Fruit fly (Drosophila melanogaster): ENCODE measurements around the gene CG5390.

The CG5390 gene

dm6 chr2L:10331066-10331847 lies 24.9 kb upstream of the CG5390 start, which contains the start of the genes Schip1 and Cox10:
Schip1 (minus strand) TSS chr2L:10331116.
Cox10 (plus strand) TSS chr2L:10331471.
- no peak for TF ChIP-seq CG15710 (tag; optimal IDR thresholded peaks at IDR 0.05)
- TF ChIP-seq CG9948 (tag; optimal IDR thresholded peaks at IDR 0.05) = no peak
- TF ChIP-seq rn (GFP tag; IDR thresholded peaks at IDR 0.05) = no peak
- TF ChIP-seq CG13204 (GFP tag; optimal IDR thresholded peaks at IDR 0.05) = no peak
- TF ChIP-seq CG34367 (tag; optimal IDR thresholded peaks at IDR 0.05) = no peak
- no peak for TF ChIP-seq fd96Ca (GFP tag; IDR thresholded peaks at IDR 0.05)
- no peak for TF ChIP-seq gl (tag; optimal IDR thresholded peaks at IDR 0.05)

DNA sequence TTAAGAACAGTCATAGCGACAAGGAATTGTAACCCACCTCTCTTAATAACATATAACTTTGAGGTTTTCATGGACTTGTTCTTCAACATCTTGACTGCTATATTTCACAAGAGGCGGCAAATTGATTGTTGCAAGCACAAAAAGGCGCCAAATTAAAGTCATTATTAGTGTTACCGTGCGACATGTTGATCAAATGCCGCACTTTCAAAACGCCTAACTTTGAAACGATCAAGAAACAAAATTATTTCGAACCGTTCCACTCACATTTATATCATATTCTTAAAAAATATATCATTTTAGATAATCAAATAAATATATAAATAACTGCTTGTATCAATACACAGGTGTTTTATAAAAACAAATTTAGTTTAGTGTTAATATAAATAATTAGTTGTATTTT lies 21.4 kb upstream of the CG5390 start, which contains the start of gene RnrL:
RnrL (minus strand) TSS at position 154 of the 400 bp plus-strand sequence.
- TF ChIP-seq EcR (GFP tag; optimal IDR thresholded peaks at IDR 0.05) = no peak
- no peak for TF ChIP-seq CG8301 (tag; optimal IDR thresholded peaks at IDR 0.05)
- TF ChIP-seq CG12605 (GFP tag; IDR thresholded peaks at IDR 0.05) = no peak
- TF ChIP-seq CG4496 (GFP tag; IDR thresholded peaks at IDR 0.05) = no peak
- no peak for TF ChIP-seq CG8159 (tag; optimal IDR thresholded peaks at IDR 0.05)
- TF ChIP-seq gl (tag; optimal IDR thresholded peaks at IDR 0.05) = no peak
- no peak for TF ChIP-seq CG13204 (GFP tag; optimal IDR thresholded peaks at IDR 0.05)
- no peak for TF ChIP-seq Snoo (tag; optimal IDR thresholded peaks at IDR 0.05)
- TF ChIP-seq CG14655 (GFP tag; optimal IDR thresholded peaks at IDR 0.05) = no peak
- TF ChIP-seq CG34367 (tag; optimal IDR thresholded peaks at IDR 0.05) = no peak
- no peak for TF ChIP-seq fd96Ca (GFP tag; IDR thresholded peaks at IDR 0.05)
- no peak for TF ChIP-seq rn (GFP tag; IDR thresholded peaks at IDR 0.05)
- TF ChIP-seq CG17806 (tag; optimal IDR thresholded peaks at IDR 0.05) = no peak

- TF ChIP-seq rn (GFP tag; IDR thresholded peaks at IDR 0.05) (no peak), D1 (tag; optimal IDR thresholded peaks at IDR 0.05) (no peak), CG9948 (tag; optimal IDR thresholded peaks at IDR 0.05) (no peak), fd96Ca (GFP tag; IDR thresholded peaks at IDR 0.05) (no peak), CG12605 (GFP tag; IDR thresholded peaks at IDR 0.05) (no peak), gl (tag; optimal IDR thresholded peaks at IDR 0.05) (no peak), CG32121 (GFP tag; IDR thresholded peaks at IDR 0.05) (no peak)
These were observed 16.5 kb upstream of the CG5390 start, which contains the start of gene CG5381 for dm6 chr2L:10322773-10323487. CG5381 (minus strand) TSS chr2L:10323102.

dm6 chr2L:10322176-10322575 lies 15.8 kb upstream of the CG5390 start, which contains the start of gene CG4995:
CG4995 (plus strand) TSS chr2L:10322476.
- TF ChIP-seq D1 (tag; optimal IDR thresholded peaks at IDR 0.05) = no peak

DNA sequence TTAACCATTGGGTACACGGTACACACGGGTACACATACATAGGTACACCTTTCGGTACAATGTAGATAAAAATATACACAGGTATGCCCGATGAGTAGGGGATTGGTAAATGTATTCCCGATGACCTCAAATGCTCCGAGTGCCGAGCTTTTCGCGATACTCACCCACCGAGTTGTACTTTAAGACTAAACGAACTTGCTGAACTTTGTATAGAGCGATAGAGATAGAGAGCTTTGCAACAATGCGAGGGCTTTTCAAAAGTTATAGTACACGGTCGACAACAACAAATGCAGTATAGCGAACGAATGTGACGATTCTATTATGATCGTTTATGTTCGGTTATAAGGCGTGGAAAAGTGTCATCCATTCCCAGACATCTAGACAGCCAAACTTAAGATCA lies 15.2 kb upstream of the CG5390 start:
- TF ChIP-seq CG8301 (tag; optimal IDR thresholded peaks at IDR 0.05) (no peak), CG14655 (GFP tag; optimal IDR thresholded peaks at IDR 0.05) (no peak), CG13204 (GFP tag; optimal IDR thresholded peaks at IDR 0.05) (no peak), CG17806 (tag; optimal IDR thresholded peaks at IDR 0.05) (no peak), CG12605 (GFP tag; IDR thresholded peaks at IDR 0.05) (no peak), CG32121 (GFP tag; IDR thresholded peaks at IDR 0.05) (peak; percentile 51; the same call in 1 of the 2 replicates), Snoo (tag; optimal IDR thresholded peaks at IDR 0.05) (no peak), Pif1B (GFP tag; optimal IDR thresholded peaks at IDR 0.05) (no peak), CG8159 (tag; optimal IDR thresholded peaks at IDR 0.05) (no peak), CG10348 (GFP tag; IDR thresholded peaks at IDR 0.05) (no peak), CG9948 (tag; optimal IDR thresholded peaks at IDR 0.05) (no peak), gl (tag; optimal IDR thresholded peaks at IDR 0.05) (peak; percentile 42), EcR (GFP tag; optimal IDR thresholded peaks at IDR 0.05) (peak; percentile 90), D1 (tag; optimal IDR thresholded peaks at IDR 0.05) (no peak), CG34367 (tag; optimal IDR thresholded peaks at IDR 0.05) (no peak), CG4496 (GFP tag; IDR thresholded peaks at IDR 0.05) (no peak), Ets98B (GFP tag; IDR thresholded peaks at IDR 0.05) (no peak; the same call in 1 of the 2 replicates)

- TF ChIP-seq Pif1A (GFP tag; optimal IDR thresholded peaks at IDR 0.05) (no peak), CG14655 (GFP tag; optimal IDR thresholded peaks at IDR 0.05) (no peak), CG13204 (GFP tag; optimal IDR thresholded peaks at IDR 0.05) (no peak), CG9948 (tag; optimal IDR thresholded peaks at IDR 0.05) (no peak), CG32121 (GFP tag; IDR thresholded peaks at IDR 0.05) (no peak), CG17806 (tag; optimal IDR thresholded peaks at IDR 0.05) (no peak), rn (GFP tag; IDR thresholded peaks at IDR 0.05) (no peak), CG8301 (tag; optimal IDR thresholded peaks at IDR 0.05) (no peak), gl (tag; optimal IDR thresholded peaks at IDR 0.05) (no peak), CG10348 (GFP tag; IDR thresholded peaks at IDR 0.05) (no peak), CG8159 (tag; optimal IDR thresholded peaks at IDR 0.05) (no peak), EcR (GFP tag; optimal IDR thresholded peaks at IDR 0.05) (no peak), Pif1B (GFP tag; optimal IDR thresholded peaks at IDR 0.05) (no peak), fd96Ca (GFP tag; IDR thresholded peaks at IDR 0.05) (no peak)
These were observed 14.7 kb upstream of the CG5390 start for dm6 chr2L:10321036-10321583.
